Worm (Caenorhabditis elegans) whole organism, L3 larva: Measurements from ENCODE around the gene F09F9.1.

Experiments
- aly-2 ChIP-seq: fragments of 150-350 bp; optimal IDR thresholded peaks from 2 replicates; lab custom pipeline; 2014; ENCODE audit warnings: missing biosample characterization, missing genetic modification characterization
- ama-1 ChIP-seq: fragments of 150-350 bp; optimal IDR thresholded peaks from 2 replicates; lab custom pipeline; 2018
- ceh-28 ChIP-seq: fragments of 150-350 bp; optimal IDR thresholded peaks from 2 replicates; lab custom pipeline; 2014; ENCODE audit warnings: missing biosample characterization, missing genetic modification reagents, missing genetic modification characterization
- ceh-82 ChIP-seq: fragments of 150-350 bp; optimal IDR thresholded peaks from 2 replicates; lab custom pipeline; 2014; ENCODE audit warnings: missing biosample characterization, missing genetic modification characterization
- daf-12 ChIP-seq: fragments of 150-350 bp; optimal IDR thresholded peaks from 2 replicates; lab custom pipeline; 2014; ENCODE audit warnings: missing biosample characterization, missing genetic modification reagents, missing genetic modification characterization
- egl-27 ChIP-seq: sonication (generic microtip); optimal IDR thresholded peaks from 4 replicates; lab custom pipeline; 2017; ENCODE audit warnings: missing biosample characterization, missing genetic modification reagents, missing genetic modification characterization
- egl-5 ChIP-seq: fragments of 150-350 bp; optimal IDR thresholded peaks from 2 replicates; lab custom pipeline; 2017; ENCODE audit warnings: missing biosample characterization, missing genetic modification reagents, missing genetic modification characterization, inconsistent platforms
- elt-1 ChIP-seq: fragments of 150-350 bp; optimal IDR thresholded peaks from 2 replicates; lab custom pipeline; 2014; ENCODE audit warnings: missing biosample characterization, missing genetic modification characterization
- elt-2 ChIP-seq: sonication (generic microtip); optimal IDR thresholded peaks from 2 replicates; lab custom pipeline; 2016; ENCODE audit warnings: missing genetic modification reagents, mild to moderate bottlenecking, missing genetic modification characterization, missing compliant biosample characterization
- elt-3 ChIP-seq, 3 experiments: fragments of 150-350 bp in 1 of 3; sonication (generic microtip) in 2 of 3; optimal IDR thresholded peaks; 2 replicates in 2 of 3; 4 replicates in 1 of 3; lab custom pipeline; 2014 to 2017; ENCODE audit warnings: missing biosample characterization in 3 of 3, missing genetic modification characterization in 3 of 3
- eor-1 ChIP-seq, 2 experiments: fragments of 150-350 bp; optimal IDR thresholded peaks; 2 replicates each; lab custom pipeline; 2014 to 2018; ENCODE audit warnings: missing biosample characterization in 2 of 2, missing genetic modification characterization in 2 of 2
- fkh-10 ChIP-seq: sonication (generic microtip); optimal IDR thresholded peaks from 2 replicates; lab custom pipeline; 2017; ENCODE audit warnings: missing biosample characterization, missing genetic modification reagents, missing genetic modification characterization
- jun-1 ChIP-seq: fragments of 150-350 bp; optimal IDR thresholded peaks from 2 replicates; lab custom pipeline; 2014; ENCODE audit warnings: missing biosample characterization, missing genetic modification reagents, missing genetic modification characterization
- lin-15B ChIP-seq: fragments of 150-350 bp; optimal IDR thresholded peaks from 2 replicates; lab custom pipeline; 2014; ENCODE audit warnings: missing biosample characterization, missing genetic modification characterization
- lin-39 ChIP-seq: fragments of 150-350 bp; optimal IDR thresholded peaks from 2 replicates; lab custom pipeline; 2018; ENCODE audit warnings: missing biosample characterization, missing genetic modification reagents, missing genetic modification characterization
- lsy-12 ChIP-seq: sonication (generic microtip); optimal IDR thresholded peaks from 2 replicates; lab custom pipeline; 2016; ENCODE audit warnings: mild to moderate bottlenecking, missing genetic modification characterization, missing compliant biosample characterization
- mdl-1 ChIP-seq: fragments of 150-350 bp; optimal IDR thresholded peaks from 2 replicates; lab custom pipeline; 2014; ENCODE audit warnings: missing biosample characterization, missing genetic modification characterization
- mml-1 ChIP-seq: fragments of 150-350 bp; sonication (generic microtip); optimal IDR thresholded peaks from 3 replicates; lab custom pipeline; 2014; ENCODE audit warnings: missing biosample characterization, missing genetic modification characterization
- nfya-1 ChIP-seq: sonication (generic microtip); optimal IDR thresholded peaks from 2 replicates; lab custom pipeline; 2017; ENCODE audit warnings: missing genetic modification characterization, mild to moderate bottlenecking, missing compliant biosample characterization, antibody characterized with exemption, moderate library complexity; ENCODE audit not compliant: insufficient read depth
- nhr-11 ChIP-seq: fragments of 150-350 bp; optimal IDR thresholded peaks from 2 replicates; lab custom pipeline; 2014; ENCODE audit warnings: missing biosample characterization, missing genetic modification characterization
- nhr-12 ChIP-seq: fragments of 150-350 bp; optimal IDR thresholded peaks from 2 replicates; lab custom pipeline; 2014; ENCODE audit warnings: missing biosample characterization, missing genetic modification characterization
- nhr-23 ChIP-seq: fragments of 150-350 bp; optimal IDR thresholded peaks from 2 replicates; lab custom pipeline; 2014; ENCODE audit warnings: missing biosample characterization, missing genetic modification reagents, missing genetic modification characterization
- nhr-237 ChIP-seq: fragments of 150-350 bp; optimal IDR thresholded peaks from 2 replicates; lab custom pipeline; 2014; ENCODE audit warnings: missing biosample characterization, missing genetic modification characterization
- nhr-25 ChIP-seq: sonication (generic microtip); optimal IDR thresholded peaks from 2 replicates; lab custom pipeline; 2017; ENCODE audit warnings: missing biosample characterization, missing genetic modification characterization
- nhr-28 ChIP-seq: fragments of 150-350 bp; optimal IDR thresholded peaks from 2 replicates; lab custom pipeline; 2014; ENCODE audit warnings: missing biosample characterization, missing genetic modification characterization
- nhr-43 ChIP-seq: sonication (generic microtip); optimal IDR thresholded peaks from 2 replicates; lab custom pipeline; 2016; ENCODE audit warnings: mild to moderate bottlenecking, missing genetic modification characterization, missing compliant biosample characterization; ENCODE audit not compliant: poor library complexity, severe bottlenecking
- nhr-67 ChIP-seq: fragments of 150-350 bp; optimal IDR thresholded peaks from 2 replicates; lab custom pipeline; 2014; ENCODE audit warnings: missing biosample characterization, missing genetic modification characterization
- nhr-76 ChIP-seq: fragments of 150-350 bp; sonication (generic microtip); optimal IDR thresholded peaks from 5 replicates; lab custom pipeline; 2014; ENCODE audit warnings: missing biosample characterization, missing genetic modification characterization
- nhr-77 ChIP-seq: fragments of 150-350 bp; optimal IDR thresholded peaks from 2 replicates; lab custom pipeline; 2014; ENCODE audit warnings: missing biosample characterization, missing genetic modification characterization
- pha-4 ChIP-seq: fragments of 150-350 bp; optimal IDR thresholded peaks from 2 replicates; lab custom pipeline; 2014; ENCODE audit warnings: missing biosample characterization, missing genetic modification reagents, missing genetic modification characterization
- pqm-1 ChIP-seq: fragments of 150-350 bp; optimal IDR thresholded peaks from 2 replicates; lab custom pipeline; 2017; ENCODE audit warnings: missing biosample characterization, missing genetic modification characterization, inconsistent platforms
- sea-2 ChIP-seq: fragments of 150-350 bp; sonication (generic microtip); optimal IDR thresholded peaks from 4 replicates; lab custom pipeline; 2014; ENCODE audit warnings: missing biosample characterization, missing genetic modification reagents, missing genetic modification characterization
- snpc-4 ChIP-seq: fragments of 150-350 bp; optimal IDR thresholded peaks from 2 replicates; lab custom pipeline; 2014; ENCODE audit warnings: missing biosample characterization, missing genetic modification characterization
- tbx-2 ChIP-seq: sonication (generic microtip); optimal IDR thresholded peaks from 2 replicates; lab custom pipeline; 2016; ENCODE audit warnings: mild to moderate bottlenecking, missing genetic modification characterization, missing compliant biosample characterization
- unc-39 ChIP-seq: sonication (generic microtip); optimal IDR thresholded peaks from 4 replicates; lab custom pipeline; 2017; ENCODE audit warnings: missing biosample characterization, missing genetic modification characterization
- unc-62 ChIP-seq: fragments of 150-350 bp; sonication (generic microtip); optimal IDR thresholded peaks from 4 replicates; lab custom pipeline; 2014; ENCODE audit warnings: missing biosample characterization, missing genetic modification reagents, missing genetic modification characterization
- zag-1 ChIP-seq: fragments of 150-350 bp; optimal IDR thresholded peaks from 2 replicates; lab custom pipeline; 2014; ENCODE audit warnings: missing biosample characterization, missing genetic modification characterization
- ztf-4 ChIP-seq: fragments of 150-350 bp; optimal IDR thresholded peaks from 2 replicates; lab custom pipeline; 2014; ENCODE audit warnings: missing biosample characterization, missing genetic modification characterization

F09F9.1 gene

DNA sequence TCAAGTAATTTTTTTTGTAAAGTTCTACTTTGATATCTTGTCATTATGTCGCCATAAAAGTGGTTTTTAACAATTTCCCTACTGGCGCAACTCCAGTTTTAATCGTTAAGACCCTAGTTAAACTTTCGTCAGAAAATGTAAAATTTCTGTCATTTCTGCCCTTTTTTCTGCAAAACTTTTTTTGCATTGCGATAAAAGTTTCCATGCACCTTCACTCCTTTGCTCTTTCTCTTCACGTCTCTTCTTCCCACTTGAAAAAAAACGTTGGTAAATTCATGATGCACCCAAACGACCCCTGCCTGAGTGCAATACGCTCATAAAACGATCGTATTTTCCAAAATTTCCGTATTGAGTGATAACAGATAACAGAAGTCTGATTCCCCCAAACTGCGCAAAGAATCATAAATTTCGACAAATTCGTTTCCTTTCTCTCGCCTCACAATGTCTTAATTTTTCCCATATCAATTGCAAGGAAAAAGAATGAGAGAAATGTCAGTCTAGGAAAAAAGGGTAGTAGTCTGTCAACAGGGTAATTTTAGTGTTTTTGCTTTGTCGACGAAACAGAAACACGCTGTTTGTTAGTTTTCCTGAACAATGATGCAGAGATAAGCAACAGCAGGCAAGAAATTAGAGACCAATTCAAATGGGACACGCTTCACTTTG, 25.8 kb downstream of the F09F9.1 start:
- no peak for TF ChIP-seq fkh-10
- no peak for TF ChIP-seq elt-1 (tag; lab: Kevin White, UChicago)
- TF ChIP-seq nhr-77 (tag; lab: Kevin White, UChicago): no peak
- TF ChIP-seq nhr-237 (tag; lab: Kevin White, UChicago): no peak
- TF ChIP-seq nhr-43: no peak
- peak; percentile 79 for TF ChIP-seq egl-5 (tag; lab: Kevin White, UChicago)
- peak; percentile 23 for TF ChIP-seq elt-2 (tag; lab: Kevin White, UChicago)
- TF ChIP-seq zag-1: no peak
- TF ChIP-seq unc-39 (tag; lab: Kevin White, UChicago): no peak
- peak; percentile 33 for TF ChIP-seq nhr-25 (tag; lab: Kevin White, UChicago)
- TF ChIP-seq aly-2 (tag; lab: Kevin White, UChicago): no peak
- TF ChIP-seq pha-4 (tag; lab: Kevin White, UChicago): no peak
- TF ChIP-seq nhr-67 (tag; lab: Kevin White, UChicago): no peak
- no peak for TF ChIP-seq lin-15B
- no peak for TF ChIP-seq snpc-4 (tag; lab: Kevin White, UChicago)
- TF ChIP-seq nhr-28 (tag; lab: Kevin White, UChicago): no peak
- no peak for TF ChIP-seq nhr-11
- no peak for TF ChIP-seq ceh-82 (tag; lab: Kevin White, UChicago)
- peak; percentile 23 for TF ChIP-seq nfya-1 (tag; lab: Kevin White, UChicago)
- TF ChIP-seq ceh-28 (tag; lab: Kevin White, UChicago): no peak
- TF ChIP-seq daf-12 (tag; lab: Kevin White, UChicago): no peak
- no peak for TF ChIP-seq sea-2 (GFP tag; lab: Kevin White, UChicago)
- TF ChIP-seq nhr-23: peak; percentile 33
- TF ChIP-seq eor-1 (tag; optimal IDR thresholded peaks at IDR 0.05; lab: Kevin White, UChicago): no peak
- TF ChIP-seq mml-1 (tag; lab: Kevin White, UChicago): no peak
- TF ChIP-seq ztf-4 (tag; lab: Kevin White, UChicago): no peak
- TF ChIP-seq egl-27: no peak
- TF ChIP-seq jun-1 (tag; lab: Kevin White, UChicago): peak; percentile 35
- no peak for TF ChIP-seq tbx-2 (tag; lab: Kevin White, UChicago)
- TF ChIP-seq pqm-1 (tag; lab: Kevin White, UChicago): no peak
- peak; percentile 40 for TF ChIP-seq mdl-1 (tag; lab: Kevin White, UChicago)
- TF ChIP-seq nhr-76 (tag; lab: Kevin White, UChicago): no peak
- no peak for TF ChIP-seq lin-39 (tag; lab: Kevin White, UChicago)
- peak in 1 of 3 experiments; percentile 68 for TF ChIP-seq elt-3 (tag; optimal IDR thresholded peaks at IDR 0.05; lab: Kevin White, UChicago)
- TF ChIP-seq lsy-12 (tag; lab: Kevin White, UChicago): no peak
- TF ChIP-seq ama-1: peak; percentile 61
- TF ChIP-seq, all 47 proteins: peak for 9

DNA sequence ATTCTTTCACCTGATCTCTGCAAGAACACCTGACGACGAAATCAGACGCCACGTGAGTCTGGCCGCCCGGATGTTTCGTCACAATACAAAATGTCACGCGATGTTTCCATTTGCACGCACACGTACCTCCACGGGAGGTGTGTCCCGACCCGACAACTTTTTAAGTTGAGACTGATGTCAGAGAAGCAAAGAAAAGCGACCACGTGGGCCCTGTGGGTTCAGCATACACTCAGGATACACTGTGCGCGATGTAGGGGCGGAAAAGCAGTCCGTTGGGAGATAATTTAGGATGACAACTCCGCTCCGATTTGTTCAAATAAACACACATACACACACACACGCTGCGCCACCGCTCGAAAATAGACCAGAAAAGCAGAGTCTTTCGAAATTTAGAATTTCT, 27.1 kb downstream of the F09F9.1 start:
- TF ChIP-seq nhr-12 (tag; lab: Kevin White, UChicago) (no peak), zag-1 (no peak), jun-1 (tag; lab: Kevin White, UChicago) (no peak), tbx-2 (tag; lab: Kevin White, UChicago) (peak; percentile 44), nfya-1 (tag; lab: Kevin White, UChicago) (peak; percentile 71), lsy-12 (tag; lab: Kevin White, UChicago) (peak; percentile 82), nhr-77 (tag; lab: Kevin White, UChicago) (no peak), nhr-43 (peak; percentile 97), elt-2 (tag; lab: Kevin White, UChicago) (peak; percentile 55), ama-1 (peak; percentile 35), egl-27 (no peak), pqm-1 (tag; lab: Kevin White, UChicago) (peak; percentile 23), nhr-23 (peak; percentile 46), nhr-25 (tag; lab: Kevin White, UChicago) (peak; percentile 85), pha-4 (tag; lab: Kevin White, UChicago) (peak; percentile 87), mdl-1 (tag; lab: Kevin White, UChicago) (peak; percentile 88), ztf-4 (tag; lab: Kevin White, UChicago) (peak; percentile 45), mml-1 (tag; lab: Kevin White, UChicago) (peak; percentile 19), unc-62 (GFP tag; lab: Kevin White, UChicago) (no peak), eor-1 (tag; optimal IDR thresholded peaks at IDR 0.05; lab: Kevin White, UChicago) (peak in 1 of 2 experiments; percentile 44)
